Worm (Caenorhabditis elegans): ENCODE data around the gene col-158.
A peak's percentile ranks its signal among the peaks of the same experiment; 100 is the strongest.

Gene col-158

DNA sequence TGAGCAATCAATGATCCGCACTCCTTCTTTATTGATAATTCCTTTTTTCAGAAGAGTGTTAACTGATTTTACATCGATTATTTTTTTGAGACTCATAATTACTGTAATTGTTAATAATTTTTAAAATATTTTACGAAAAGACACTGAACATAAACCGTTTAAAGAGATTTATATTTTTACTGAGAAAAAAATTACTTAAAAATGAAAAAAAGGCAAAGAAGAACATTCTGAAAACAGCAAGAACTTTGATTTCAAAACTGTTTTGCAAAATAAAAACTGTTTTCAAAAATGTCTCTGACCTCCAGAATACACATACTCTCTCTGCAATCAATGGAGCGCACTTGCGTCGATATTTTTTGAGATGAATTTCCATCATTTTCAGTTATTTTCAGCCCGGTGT lies 2.4 kb upstream of the col-158 start, which contains the start of the genes mpst-1 and D2023.6:
TSS of gene mpst-1 (minus strand) at position 101 of the 400 bp plus-strand sequence.
TSS of gene D2023.6 (plus strand) at position 388 of the 400 bp plus-strand sequence.
- TF ChIP-seq irx-1 (tag; optimal IDR thresholded peaks at IDR 0.05): no peak
- TF ChIP-seq efl-1 (optimal IDR thresholded peaks at IDR 0.05): peak; percentile 18 to 27
- peak in 1 of 2 experiments; percentile 3 for TF ChIP-seq efl-1 (GFP tag; optimal IDR thresholded peaks at IDR 0.05 in 1 of 2)
- peak; percentile 26 for TF ChIP-seq blmp-1 (tag; optimal IDR thresholded peaks at IDR 0.05)
- peak; percentile 5 for TF ChIP-seq nhr-71 (tag; optimal IDR thresholded peaks at IDR 0.05)
- TF ChIP-seq ceh-88 (GFP tag; IDR thresholded peaks at IDR 0.05): no peak
- TF ChIP-seq mep-1 (tag; optimal IDR thresholded peaks at IDR 0.05): peak; percentile 42
- peak in 1 of 2 experiments; percentile 40 for TF ChIP-seq lsy-2 (tag; optimal IDR thresholded peaks at IDR 0.05)
- TF ChIP-seq lin-35 (GFP tag; optimal IDR thresholded peaks at IDR 0.05): peak in 1 of 2 experiments; percentile 35
- TF ChIP-seq efl-3 (GFP tag; optimal IDR thresholded peaks at IDR 0.05): no peak
- peak; percentile 6 for TF ChIP-seq snu-23 (GFP tag; optimal IDR thresholded peaks at IDR 0.05)

DNA sequence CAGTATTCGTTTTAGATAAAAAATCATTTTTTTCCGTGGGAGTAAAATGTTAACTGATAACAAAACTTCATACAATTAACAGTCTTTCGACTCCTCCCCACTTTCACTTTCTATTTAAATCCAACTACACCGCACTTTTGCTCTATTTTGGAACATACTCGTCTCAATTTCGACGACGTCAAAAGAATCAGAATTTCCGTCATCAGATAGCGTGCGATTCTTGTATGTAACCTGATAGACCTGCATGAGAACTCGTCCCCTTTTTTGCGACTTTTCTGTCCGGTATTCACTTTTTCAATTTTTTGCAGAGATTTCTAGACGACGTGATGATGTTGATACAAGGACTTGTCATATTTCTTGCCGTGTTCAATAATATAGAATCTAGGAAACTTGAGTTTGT lies 3.9 kb downstream of the col-158 start, which contains the start of gene pho-8:
TSS of gene pho-8 (plus strand) at position 301 of the 400 bp plus-strand sequence.
- TF ChIP-seq unc-86 (tag; optimal IDR thresholded peaks at IDR 0.05): no peak
- TF ChIP-seq xbp-1 (tag; optimal IDR thresholded peaks at IDR 0.05): no peak
- TF ChIP-seq elt-3 (tag; optimal IDR thresholded peaks at IDR 0.05): no peak
- no peak for TF ChIP-seq F16B12.6 (tag; optimal IDR thresholded peaks at IDR 0.05)
- TF ChIP-seq unc-62 (GFP tag; optimal IDR thresholded peaks at IDR 0.05): no peak
- TF ChIP-seq lin-13 (GFP tag; optimal IDR thresholded peaks at IDR 0.05): no peak
- TF ChIP-seq nhr-47 (tag; optimal IDR thresholded peaks at IDR 0.05): no peak
- no peak for TF ChIP-seq ets-5 (GFP tag; IDR thresholded peaks at IDR 0.05)
- no peak for TF ChIP-seq nhr-71 (tag; optimal IDR thresholded peaks at IDR 0.05)
- no peak for TF ChIP-seq aha-1 (tag; optimal IDR thresholded peaks at IDR 0.05)
- no peak for TF ChIP-seq Y116A8C.19 (tag; optimal IDR thresholded peaks at IDR 0.05; ENCODE audit: borderline replicate concordance)
- TF ChIP-seq lin-15B (tag; optimal IDR thresholded peaks at IDR 0.05): no peak

DNA sequence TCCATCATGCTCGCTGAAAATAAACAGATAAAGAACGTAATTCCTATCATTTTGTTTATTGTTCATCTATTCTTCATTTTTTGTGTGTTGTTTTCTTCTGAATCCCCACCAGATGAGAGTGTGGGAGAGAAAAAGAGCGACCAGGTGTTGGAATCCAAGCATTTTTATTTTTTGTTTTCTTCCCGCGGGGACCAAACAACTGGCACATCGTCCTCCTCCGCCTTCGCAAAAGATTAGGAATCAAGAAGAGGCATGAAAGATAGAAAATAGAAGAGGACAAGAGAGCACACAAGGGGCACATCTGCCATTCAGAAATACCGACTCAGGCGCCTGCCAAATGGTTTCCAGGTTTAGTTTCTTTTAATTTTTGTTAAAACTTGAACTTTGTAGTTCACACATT lies 6.7 kb downstream of the col-158 start, which contains the start of gene R13H4.2:
TSS of gene R13H4.2 (plus strand) at position 319 of the 400 bp plus-strand sequence.
- peak; percentile 37 for TF ChIP-seq nhr-19 (GFP tag; conservative IDR thresholded peaks at IDR 0.05)
- TF ChIP-seq lsy-2 (tag; optimal IDR thresholded peaks at IDR 0.05): peak in 1 of 2 experiments; percentile 15
- no peak for TF ChIP-seq unc-30 (tag; optimal IDR thresholded peaks at IDR 0.05)
- TF ChIP-seq C04F5.9 (tag; optimal IDR thresholded peaks at IDR 0.05): no peak
- TF ChIP-seq pag-3 (tag; optimal IDR thresholded peaks at IDR 0.05; ENCODE audit: borderline replicate concordance, insufficient read depth): peak; percentile 97
- no peak for TF ChIP-seq lin-15B (tag; optimal IDR thresholded peaks at IDR 0.05)
- TF ChIP-seq rnt-1 (tag; optimal IDR thresholded peaks at IDR 0.05): peak; percentile 73
- peak; percentile 68 for TF ChIP-seq nhr-71 (tag; optimal IDR thresholded peaks at IDR 0.05)
- TF ChIP-seq snu-23 (GFP tag; optimal IDR thresholded peaks at IDR 0.05): peak; percentile 19
- peak; percentile 76 for TF ChIP-seq lin-14 (GFP tag; optimal IDR thresholded peaks at IDR 0.05)
- TF ChIP-seq skn-1 (tag; optimal IDR thresholded peaks at IDR 0.05): no peak
- TF ChIP-seq zag-1 (tag; optimal IDR thresholded peaks at IDR 0.05): no peak
- peak; percentile 24 for TF ChIP-seq unc-130 (tag; optimal IDR thresholded peaks at IDR 0.05)
- TF ChIP-seq xbp-1 (tag; optimal IDR thresholded peaks at IDR 0.05): no peak
- no peak for TF ChIP-seq elt-2 (tag; optimal IDR thresholded peaks at IDR 0.05)

DNA sequence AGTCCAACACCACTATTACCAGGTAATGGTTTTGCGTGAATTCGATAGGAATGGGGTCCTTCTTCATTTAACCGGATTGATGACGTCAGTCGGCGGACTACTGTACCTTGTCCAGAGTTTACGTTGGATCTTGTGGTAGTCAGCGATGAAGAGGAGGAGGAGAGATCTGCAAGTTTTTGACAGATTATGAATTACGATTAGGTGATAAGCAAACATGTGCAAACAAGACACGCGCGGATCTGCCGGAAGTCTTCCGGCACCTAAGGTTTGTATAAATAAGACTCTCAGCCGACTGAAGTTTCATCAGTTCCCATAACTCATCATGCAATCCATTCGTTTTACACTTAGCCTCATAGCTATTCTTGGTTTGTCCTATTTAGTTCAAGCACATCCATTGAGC lies 9.8 kb downstream of the col-158 start, which contains the start of gene idpb-5:
TSS of gene idpb-5 (plus strand) at position 301 of the 400 bp plus-strand sequence.
- TF ChIP-seq F16B12.6 (tag; optimal IDR thresholded peaks at IDR 0.05) (no peak), efl-1 (optimal IDR thresholded peaks at IDR 0.05) (no peak), efl-1 (GFP tag; optimal IDR thresholded peaks at IDR 0.05 in 1 of 2) (peak in 1 of 2 experiments; percentile 35)

DNA sequence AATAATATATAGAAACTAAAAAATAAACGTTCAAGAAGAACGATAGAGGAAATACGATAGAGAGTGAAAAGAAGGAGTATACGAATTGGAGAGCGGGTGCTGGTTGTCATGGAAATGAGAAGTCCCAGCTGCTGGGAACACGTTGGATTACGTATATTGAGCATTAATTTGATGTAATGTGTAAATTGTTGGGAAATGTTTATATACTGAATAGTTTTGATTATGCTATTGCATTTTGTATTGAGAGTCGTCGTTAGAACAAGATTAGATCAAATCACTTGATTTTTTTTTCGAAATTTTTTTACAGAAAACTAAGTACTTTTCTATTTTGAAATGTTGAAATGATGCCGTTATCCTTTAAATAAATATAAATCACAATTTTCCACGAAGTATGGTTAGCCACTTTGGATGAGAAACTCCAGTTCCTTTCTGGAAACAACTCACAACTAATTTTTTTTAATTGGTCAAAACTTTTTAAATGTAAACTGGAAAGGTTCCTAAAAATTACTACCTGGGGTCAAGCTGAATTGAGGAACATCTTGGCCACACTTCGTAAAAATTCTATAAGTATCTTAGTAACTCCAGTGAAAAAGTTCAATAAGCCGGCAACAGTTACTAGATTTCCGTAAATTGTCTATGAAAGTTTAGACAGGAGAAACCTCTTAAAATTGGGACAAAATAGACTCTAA lies 14.4 kb downstream of the col-158 start, which contains the start of gene nphp-4:
TSS of gene nphp-4 (minus strand) at position 51 of the 689 bp plus-strand sequence.
- TF ChIP-seq swsn-7 (tag; optimal IDR thresholded peaks at IDR 0.05): no peak
- TF ChIP-seq efl-1 (optimal IDR thresholded peaks at IDR 0.05): no peak
- peak in 1 of 2 experiments; percentile 52 for TF ChIP-seq efl-1 (GFP tag; optimal IDR thresholded peaks at IDR 0.05 in 1 of 2)
